Fruit fly (Drosophila melanogaster): Measurements from ENCODE around the gene CG2059.
A peak's percentile ranks its signal among the peaks of the same experiment; 100 is the strongest.

The CG2059 gene

dm6 chrX:7308794-7309193 lies 22.6 kb downstream of the CG2059 start:
- TF ChIP-seq fru (GFP tag; optimal IDR thresholded peaks at IDR 0.05) (no peak), ey (GFP tag; optimal IDR thresholded peaks at IDR 0.05) (no peak), Abd-B (GFP tag; optimal IDR thresholded peaks at IDR 0.05) (no peak)

dm6 chrX:7312406-7312805 lies 26.2 kb downstream of the CG2059 start:
- TF ChIP-seq brk (GFP tag; optimal IDR thresholded peaks at IDR 0.05) (no peak), foxo (GFP tag; optimal IDR thresholded peaks at IDR 0.05) (no peak), Dfd (GFP tag; optimal IDR thresholded peaks at IDR 0.05) (no peak), Hr83 (GFP tag; optimal IDR thresholded peaks at IDR 0.05; ENCODE audit: poor library complexity, severe bottlenecking) (no peak), N (GFP tag; optimal IDR thresholded peaks at IDR 0.05) (no peak), Jra (GFP tag; optimal IDR thresholded peaks at IDR 0.05) (no peak), sage (GFP tag; optimal IDR thresholded peaks at IDR 0.05) (no peak), pan (optimal IDR thresholded peaks at IDR 0.05) (no peak), CG9705 (GFP tag; optimal IDR thresholded peaks at IDR 0.05) (no peak), CG32264 (GFP tag; optimal IDR thresholded peaks at IDR 0.05) (no peak), Vsx2 (GFP tag; optimal IDR thresholded peaks at IDR 0.05; ENCODE audit: partially characterized antibody) (no peak)

dm6 chrX:7315925-7316650 lies 29.9 kb downstream of the CG2059 start:
- TF ChIP-seq jim (GFP tag; optimal IDR thresholded peaks at IDR 0.05): no peak
- no peak for TF ChIP-seq Rel (GFP tag; optimal IDR thresholded peaks at IDR 0.05)
- peak; percentile 8 for TF ChIP-seq Rel (tag; optimal IDR thresholded peaks at IDR 0.05)

DNA sequence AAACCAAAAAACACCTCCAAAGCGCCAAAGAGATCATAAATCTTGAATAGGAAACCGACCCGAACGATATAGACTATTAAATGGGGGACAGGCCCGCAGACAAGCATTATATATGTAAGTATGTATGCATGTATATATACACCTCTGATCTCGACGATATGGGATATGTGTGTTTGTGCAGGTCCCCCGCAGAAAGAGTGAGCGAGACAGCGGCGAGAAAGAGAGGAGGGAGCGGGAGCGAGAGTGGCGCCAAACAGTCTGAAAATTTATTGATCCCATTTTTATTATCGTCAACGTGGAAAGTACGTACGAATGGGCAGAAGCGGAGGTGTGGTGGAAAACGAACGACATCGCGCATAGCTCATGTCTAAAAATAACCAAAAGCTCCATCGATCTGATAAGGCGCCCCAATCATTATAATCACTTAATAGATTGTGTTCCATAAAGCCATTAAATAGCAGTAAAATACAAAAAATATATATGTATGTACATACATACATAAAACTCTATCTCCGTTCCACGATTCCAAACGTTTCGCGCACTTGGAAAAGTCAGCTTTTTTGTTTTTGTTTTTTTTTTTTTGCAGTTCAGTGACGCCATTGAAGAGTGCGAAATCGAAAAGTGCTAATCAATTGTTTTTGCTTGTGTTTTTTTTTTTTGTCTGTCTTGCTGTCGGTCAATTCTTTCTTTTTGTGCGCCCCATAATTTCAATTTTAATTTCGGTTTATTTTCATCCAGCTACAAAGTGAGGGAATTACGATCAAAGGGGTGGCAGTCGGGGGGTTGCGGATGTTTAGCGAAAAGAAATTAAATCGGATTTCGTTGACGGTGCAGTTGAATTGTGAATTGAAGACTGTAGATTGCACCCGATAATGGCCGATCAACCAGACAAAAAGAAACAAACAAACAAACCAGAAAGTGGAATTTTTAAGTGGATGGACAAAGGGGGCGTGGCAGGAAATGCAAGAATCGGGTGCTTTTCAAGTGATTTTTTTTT lies 31.4 kb downstream of the CG2059 start:
- no peak for TF ChIP-seq Rel (GFP tag; optimal IDR thresholded peaks at IDR 0.05)
- peak; percentile 41 for TF ChIP-seq Rel (tag; optimal IDR thresholded peaks at IDR 0.05)
- TF ChIP-seq Vsx2 (GFP tag; optimal IDR thresholded peaks at IDR 0.05; ENCODE audit: partially characterized antibody): no peak
- peak; percentile 23 for TF ChIP-seq br (GFP tag; optimal IDR thresholded peaks at IDR 0.05)

dm6 chrX:7318464-7318863 lies 32.3 kb downstream of the CG2059 start:
- TF ChIP-seq CG32264 (GFP tag; optimal IDR thresholded peaks at IDR 0.05): no peak
- TF ChIP-seq psq (GFP tag; optimal IDR thresholded peaks at IDR 0.05): peak; percentile 87
- no peak for TF ChIP-seq pan (optimal IDR thresholded peaks at IDR 0.05)
- TF ChIP-seq ey (GFP tag; optimal IDR thresholded peaks at IDR 0.05): no peak
- no peak for TF ChIP-seq Hr83 (GFP tag; optimal IDR thresholded peaks at IDR 0.05; ENCODE audit: poor library complexity, severe bottlenecking)

- TF ChIP-seq foxo (GFP tag; optimal IDR thresholded peaks at IDR 0.05): peak in 1 of 2 experiments; percentile 89
- TF ChIP-seq psq (GFP tag; optimal IDR thresholded peaks at IDR 0.05): peak; percentile 63
- TF ChIP-seq HLH106 (tag; optimal IDR thresholded peaks at IDR 0.05): peak; percentile 83
- TF ChIP-seq rgr (GFP tag; optimal IDR thresholded peaks at IDR 0.05): peak; percentile 80
- peak; percentile 82 for TF ChIP-seq br (GFP tag; optimal IDR thresholded peaks at IDR 0.05)
- no peak for TF ChIP-seq Dfd (GFP tag; optimal IDR thresholded peaks at IDR 0.05)
- peak; percentile 27 for TF ChIP-seq Jra (GFP tag; optimal IDR thresholded peaks at IDR 0.05)
- peak; percentile 86 for TF ChIP-seq Sp1 (GFP tag; optimal IDR thresholded peaks at IDR 0.05)
- TF ChIP-seq GATAd (GFP tag; optimal IDR thresholded peaks at IDR 0.05): no peak
- peak; percentile 72 for TF ChIP-seq tai (GFP tag; optimal IDR thresholded peaks at IDR 0.05)
- peak; percentile 20 for TF ChIP-seq dsf (GFP tag; optimal IDR thresholded peaks at IDR 0.05; ENCODE audit: borderline replicate concordance)
- no peak for TF ChIP-seq usp (GFP tag; optimal IDR thresholded peaks at IDR 0.05)
- TF ChIP-seq sage (GFP tag; optimal IDR thresholded peaks at IDR 0.05): peak; percentile 44
- TF ChIP-seq CG9705 (GFP tag; optimal IDR thresholded peaks at IDR 0.05): peak; percentile 64
- peak; percentile 74 for TF ChIP-seq Hnf4 (GFP tag; optimal IDR thresholded peaks at IDR 0.05)
- TF ChIP-seq dmrt93B (GFP tag; optimal IDR thresholded peaks at IDR 0.05): peak; percentile 75
- peak; percentile 80 for TF ChIP-seq ey (GFP tag; optimal IDR thresholded peaks at IDR 0.05)
- no peak for TF ChIP-seq brk (GFP tag; optimal IDR thresholded peaks at IDR 0.05)
- TF ChIP-seq CG32264 (GFP tag; optimal IDR thresholded peaks at IDR 0.05): peak; percentile 35
- TF ChIP-seq sv (GFP tag; optimal IDR thresholded peaks at IDR 0.05): peak; percentile 54
- peak; percentile 56 for TF ChIP-seq Myc (optimal IDR thresholded peaks at IDR 0.05)
- TF ChIP-seq fru (GFP tag; optimal IDR thresholded peaks at IDR 0.05): peak; percentile 86
- no peak for TF ChIP-seq lola (GFP tag; optimal IDR thresholded peaks at IDR 0.05)
- no peak for TF ChIP-seq CrebA (GFP tag; optimal IDR thresholded peaks at IDR 0.05; ENCODE audit: borderline replicate concordance)
- peak; percentile 67 for TF ChIP-seq woc (GFP tag; optimal IDR thresholded peaks at IDR 0.05)
- TF ChIP-seq Abd-B (GFP tag; optimal IDR thresholded peaks at IDR 0.05): no peak
- TF ChIP-seq OdsH (GFP tag; optimal IDR thresholded peaks at IDR 0.05): peak; percentile 83
- no peak for TF ChIP-seq Hr83 (GFP tag; optimal IDR thresholded peaks at IDR 0.05; ENCODE audit: poor library complexity, severe bottlenecking)
Measured at dm6 chrX:7319053-7319702, 33.0 kb downstream of the CG2059 start.
